Fruit fly (Drosophila melanogaster) whole organism, wandering third instar larva: ENCODE measurements around the gene Appl.

Experiments used
- Abd-B ChIP-seq: fragments of >200 bp; optimal IDR thresholded peaks from 2 replicates; lab custom pipeline; 2017; ENCODE audit warnings: missing biosample characterization, missing genetic modification characterization
- CG9705 ChIP-seq: fragments of 200-800 bp; sonication (Bioruptor generic); optimal IDR thresholded peaks from 2 replicates; lab custom pipeline; 2018; ENCODE audit warnings: missing biosample characterization, mild to moderate bottlenecking, missing genetic modification characterization
- CrebA ChIP-seq: fragments of 200-800 bp; sonication (Bioruptor generic); optimal IDR thresholded peaks from 2 replicates; lab custom pipeline; 2016; ENCODE audit warnings: missing biosample characterization, mild to moderate bottlenecking, missing genetic modification characterization, borderline replicate concordance
- Dfd ChIP-seq: fragments of >200 bp; optimal IDR thresholded peaks from 2 replicates; lab custom pipeline; 2017; ENCODE audit warnings: missing biosample characterization, missing genetic modification characterization
- Dif ChIP-seq: fragments of 200-275, 200-300 bp; sonication (Bioruptor generic); optimal IDR thresholded peaks from 2 replicates; lab custom pipeline; 2018; ENCODE audit warnings: missing biosample characterization, missing genetic modification characterization; ENCODE audit not compliant: partially characterized antibody
- HLH106 ChIP-seq: fragments of 200-800 bp; optimal IDR thresholded peaks from 3 replicates; lab custom pipeline; 2019; ENCODE audit warnings: missing biosample characterization, mild to moderate bottlenecking, missing genetic modification characterization, moderate library complexity
- Hnf4 ChIP-seq: fragments of 200-800 bp; sonication (Bioruptor generic); optimal IDR thresholded peaks from 2 replicates; lab custom pipeline; 2016; ENCODE audit warnings: missing biosample characterization, mild to moderate bottlenecking, missing genetic modification characterization
- Jra ChIP-seq: sonication (Bioruptor generic); optimal IDR thresholded peaks from 2 replicates; lab custom pipeline; 2016; ENCODE audit warnings: missing biosample characterization, missing genetic modification characterization
- Mio ChIP-seq: sonication (Bioruptor generic); optimal IDR thresholded peaks from 2 replicates; lab custom pipeline; 2016; ENCODE audit warnings: missing biosample characterization, missing genetic modification characterization
- N ChIP-seq: fragments of >200 bp; optimal IDR thresholded peaks from 2 replicates; lab custom pipeline; 2018; ENCODE audit warnings: missing biosample characterization, missing external identifiers, missing genetic modification characterization
- Rel ChIP-seq, 2 experiments: fragments of 200-800 bp; sonication (Bioruptor generic) in 1 of 2; optimal IDR thresholded peaks; 2 replicates in 1 of 2; 3 replicates in 1 of 2; lab custom pipeline; 2016 to 2019; ENCODE audit warnings: mild to moderate bottlenecking in 2 of 2, missing biosample characterization in 2 of 2, missing genetic modification characterization in 2 of 2, moderate library complexity in 1 of 2
- Sp1 ChIP-seq: fragments of 200-800 bp; sonication (Bioruptor generic); optimal IDR thresholded peaks from 3 replicates; lab custom pipeline; 2019; ENCODE audit warnings: missing biosample characterization, mild to moderate bottlenecking, missing genetic modification characterization, moderate library complexity
- Vsx2 ChIP-seq: fragments of 200-300, 225-300 bp; sonication (Bioruptor generic); optimal IDR thresholded peaks from 2 replicates; lab custom pipeline; 2018; ENCODE audit warnings: missing biosample characterization, missing genetic modification characterization; ENCODE audit not compliant: partially characterized antibody
- br ChIP-seq: fragments of 200-800 bp; sonication (Bioruptor generic); optimal IDR thresholded peaks from 2 replicates; lab custom pipeline; 2016; ENCODE audit warnings: missing biosample characterization, missing genetic modification characterization
- brk ChIP-seq: fragments of 200-800 bp; sonication (Bioruptor generic); optimal IDR thresholded peaks from 2 replicates; lab custom pipeline; 2016; ENCODE audit warnings: missing biosample characterization, mild to moderate bottlenecking, missing genetic modification characterization
- dl ChIP-seq, 2 experiments: fragments of 175-275, 200-275 bp in 1 of 2; fragments of 200-275 bp in 1 of 2; sonication (Bioruptor generic); optimal IDR thresholded peaks; lab custom pipeline; 2018; ENCODE audit warnings: mild to moderate bottlenecking in 2 of 2, missing biosample characterization in 2 of 2, missing genetic modification characterization in 2 of 2, moderate library complexity in 2 of 2; ENCODE audit not compliant: partially characterized antibody in 2 of 2, insufficient read depth in 1 of 2
- dsf ChIP-seq: sonication (Bioruptor generic); optimal IDR thresholded peaks from 2 replicates; lab custom pipeline; 2016; ENCODE audit warnings: missing biosample characterization, missing genetic modification characterization, borderline replicate concordance
- foxo ChIP-seq, 2 experiments: fragments of 200-800 bp; sonication (Bioruptor generic); optimal IDR thresholded peaks; 2 replicates in 1 of 2; 3 replicates in 1 of 2; lab custom pipeline; 2016 to 2017; ENCODE audit warnings: missing biosample characterization in 2 of 2, missing genetic modification characterization in 2 of 2
- fru ChIP-seq: fragments of 200-800 bp; sonication (Bioruptor generic); optimal IDR thresholded peaks from 3 replicates; lab custom pipeline; 2016; ENCODE audit warnings: missing biosample characterization, mild to moderate bottlenecking, missing genetic modification characterization
- h ChIP-seq: fragments of 200-800 bp; sonication (Bioruptor generic); optimal IDR thresholded peaks from 3 replicates; lab custom pipeline; 2016; ENCODE audit warnings: missing biosample characterization, mild to moderate bottlenecking, missing genetic modification characterization
- jim ChIP-seq: fragments of 175-275, 200-325 bp; sonication (Bioruptor generic); optimal IDR thresholded peaks from 2 replicates; lab custom pipeline; 2016; ENCODE audit warnings: missing biosample characterization, mild to moderate bottlenecking, missing genetic modification characterization
- pan ChIP-seq: fragments of >200 bp; optimal IDR thresholded peaks from 2 replicates; lab custom pipeline; 2017
- psq ChIP-seq: fragments of 200-800 bp; sonication (Bioruptor generic); optimal IDR thresholded peaks from 3 replicates; lab custom pipeline; 2017; ENCODE audit warnings: missing biosample characterization, mild to moderate bottlenecking, missing genetic modification characterization, moderate library complexity
- rgr ChIP-seq: fragments of 200-800 bp; sonication (Bioruptor generic); optimal IDR thresholded peaks from 3 replicates; lab custom pipeline; 2016; ENCODE audit warnings: missing biosample characterization, mild to moderate bottlenecking, missing genetic modification characterization
- sage ChIP-seq: fragments of 200-800 bp; sonication (Bioruptor generic); optimal IDR thresholded peaks from 2 replicates; lab custom pipeline; 2016; ENCODE audit warnings: missing biosample characterization, mild to moderate bottlenecking, missing genetic modification characterization
- sv ChIP-seq: fragments of 200-800 bp; sonication (Bioruptor generic); optimal IDR thresholded peaks from 3 replicates; lab custom pipeline; 2016; ENCODE audit warnings: missing biosample characterization, missing genetic modification characterization
- usp ChIP-seq: fragments of >200 bp; optimal IDR thresholded peaks from 2 replicates; lab custom pipeline; 2017; ENCODE audit warnings: missing biosample characterization, missing genetic modification characterization
- woc ChIP-seq: sonication (Bioruptor generic); optimal IDR thresholded peaks from 2 replicates; lab custom pipeline; 2016; ENCODE audit warnings: missing biosample characterization, mild to moderate bottlenecking, missing genetic modification characterization

Gene Appl

dm6 chrX:590479-590878 is 60.2 kb downstream of the Appl start:
- TF ChIP-seq sv, result no peak
- no peak for TF ChIP-seq dsf (GFP tag; lab: Kevin White, UChicago)
- TF ChIP-seq Vsx2 (GFP tag; lab: Kevin White, UChicago), result peak; percentile 51
- TF ChIP-seq Rel (GFP tag; optimal IDR thresholded peaks at IDR 0.05; lab: Kevin White, UChicago), result no peak
- TF ChIP-seq Rel (tag; optimal IDR thresholded peaks at IDR 0.05; lab: Kevin White, UChicago), result no peak
- TF ChIP-seq br (GFP tag; lab: Kevin White, UChicago), result no peak
- no peak for TF ChIP-seq brk (GFP tag; lab: Kevin White, UChicago)
- no peak for TF ChIP-seq h
- TF ChIP-seq dl (GFP tag; optimal IDR thresholded peaks at IDR 0.05; lab: Kevin White, UChicago; ENCODE audit: insufficient read depth in 1 of 2, partially characterized antibody in 2 of 2), result no peak

- TF ChIP-seq dl (GFP tag; optimal IDR thresholded peaks at IDR 0.05; lab: Kevin White, UChicago; ENCODE audit: insufficient read depth in 1 of 2, partially characterized antibody in 2 of 2), result no peak
- no peak for TF ChIP-seq psq (GFP tag; lab: Kevin White, UChicago)
- TF ChIP-seq CG9705 (GFP tag; lab: Kevin White, UChicago), result no peak
- no peak for TF ChIP-seq Abd-B (GFP tag; lab: Kevin White, UChicago)
- TF ChIP-seq CrebA (GFP tag; lab: Kevin White, UChicago), result no peak
- no peak for TF ChIP-seq Dfd (GFP tag; lab: Kevin White, UChicago)
These were observed 62.4 kb downstream of the Appl start for dm6 chrX:592588-593288.

DNA sequence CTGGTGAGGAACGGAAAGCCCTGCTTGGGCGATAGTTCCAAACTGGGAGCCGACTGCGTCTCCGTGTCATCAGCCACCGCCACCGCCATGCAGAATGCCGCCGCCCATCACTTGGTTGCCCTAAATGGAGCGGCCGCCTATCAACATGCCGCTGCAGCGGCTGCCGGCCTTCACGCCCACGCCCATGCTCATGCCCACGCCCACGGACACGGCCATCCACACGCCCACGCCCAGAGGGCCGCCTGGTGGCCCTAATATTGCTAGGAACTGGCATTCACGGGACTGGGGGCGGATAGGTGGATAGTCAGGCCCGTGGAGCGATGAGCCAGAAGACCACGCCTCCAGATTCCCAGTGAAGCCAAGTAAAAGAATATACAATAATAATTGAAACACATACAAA is 66.8 kb downstream of the Appl start:
- no peak for TF ChIP-seq CrebA (GFP tag; lab: Kevin White, UChicago)
- TF ChIP-seq foxo (GFP tag; optimal IDR thresholded peaks at IDR 0.05; lab: Kevin White, UChicago), result no peak
- no peak for TF ChIP-seq fru (GFP tag; lab: Kevin White, UChicago)
- no peak for TF ChIP-seq Vsx2 (GFP tag; lab: Kevin White, UChicago)
- no peak for TF ChIP-seq dl (GFP tag; optimal IDR thresholded peaks at IDR 0.05; lab: Kevin White, UChicago; ENCODE audit: insufficient read depth in 1 of 2, partially characterized antibody in 2 of 2)
- no peak for TF ChIP-seq psq (GFP tag; lab: Kevin White, UChicago)
- no peak for TF ChIP-seq Dfd (GFP tag; lab: Kevin White, UChicago)
- TF ChIP-seq usp, result no peak
- TF ChIP-seq HLH106 (tag; lab: Kevin White, UChicago), result no peak
- no peak for TF ChIP-seq woc
- TF ChIP-seq N, result no peak
- TF ChIP-seq jim (GFP tag; lab: Kevin White, UChicago), result no peak
- no peak for TF ChIP-seq Mio (GFP tag; lab: Kevin White, UChicago)
- TF ChIP-seq Dif (GFP tag; lab: Kevin White, UChicago), result no peak

dm6 chrX:598322-599057 is 68.2 kb downstream of the Appl start:
- TF ChIP-seq rgr (GFP tag; lab: Kevin White, UChicago), result peak; percentile 12
- no peak for TF ChIP-seq Dfd (GFP tag; lab: Kevin White, UChicago)
- no peak for TF ChIP-seq h
- TF ChIP-seq, all 38 proteins: peak for 1

DNA sequence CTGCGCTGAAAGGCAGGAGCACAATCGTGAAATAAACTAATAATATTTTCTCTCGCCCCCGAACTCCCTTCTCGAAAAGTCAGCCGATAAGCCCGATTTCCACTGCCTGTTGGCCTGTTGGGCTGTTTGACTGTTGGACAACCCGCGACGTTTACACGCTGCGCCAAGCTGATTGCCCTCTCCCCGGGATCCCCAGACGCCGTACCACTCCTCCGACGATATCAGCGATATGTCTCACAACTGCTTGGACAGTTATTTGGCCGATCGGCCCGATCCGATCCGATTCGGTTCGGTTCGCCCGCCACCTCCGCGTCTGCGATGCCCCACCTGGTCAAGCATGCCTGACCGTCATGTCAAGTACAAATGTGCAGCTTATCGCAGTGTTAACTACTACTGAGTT is 69.4 kb downstream of the Appl start:
- TF ChIP-seq pan (no peak), Hnf4 (GFP tag; lab: Kevin White, UChicago) (peak; percentile 21), Rel (GFP tag; optimal IDR thresholded peaks at IDR 0.05; lab: Kevin White, UChicago) (no peak), Rel (tag; optimal IDR thresholded peaks at IDR 0.05; lab: Kevin White, UChicago) (peak; percentile 22), fru (GFP tag; lab: Kevin White, UChicago) (peak; percentile 14), Jra (GFP tag; lab: Kevin White, UChicago) (peak; percentile 18), sage (GFP tag; lab: Kevin White, UChicago) (no peak), Sp1 (GFP tag; lab: Kevin White, UChicago) (no peak), Mio (GFP tag; lab: Kevin White, UChicago) (no peak), h (peak; percentile 21), HLH106 (tag; lab: Kevin White, UChicago) (no peak)
